Worm (Caenorhabditis elegans) whole organism, L3 larva: Measurements from ENCODE around the gene Y39A1A.21.

ENCODE experiments used
- egl-5 ChIP-seq: fragments of 150-350 bp; optimal IDR thresholded peaks from 2 replicates; lab custom pipeline; 2017; ENCODE audit warnings: missing biosample characterization, missing genetic modification reagents, missing genetic modification characterization, inconsistent platforms
- elt-3 ChIP-seq, 3 experiments: fragments of 150-350 bp in 1 of 3; sonication (generic microtip) in 2 of 3; optimal IDR thresholded peaks; 2 replicates in 2 of 3; 4 replicates in 1 of 3; lab custom pipeline; 2014 to 2017; ENCODE audit warnings: missing biosample characterization in 3 of 3, missing genetic modification characterization in 3 of 3
- lin-15B ChIP-seq: fragments of 150-350 bp; optimal IDR thresholded peaks from 2 replicates; lab custom pipeline; 2014; ENCODE audit warnings: missing biosample characterization, missing genetic modification characterization
- tbx-2 ChIP-seq: sonication (generic microtip); optimal IDR thresholded peaks from 2 replicates; lab custom pipeline; 2016; ENCODE audit warnings: mild to moderate bottlenecking, missing genetic modification characterization, missing compliant biosample characterization

- TF ChIP-seq elt-3 (tag; optimal IDR thresholded peaks at IDR 0.05; lab: Kevin White, UChicago) (no peak), tbx-2 (tag; lab: Kevin White, UChicago) (no peak), egl-5 (no peak), lin-15B (tag; lab: Kevin White, UChicago) (no peak)
Measured at ce11 chrIII:10721056-10721455, 14.2 kb upstream of the Y39A1A.21 start.
